Worm (Caenorhabditis elegans): ENCODE results near the gene srh-258.

srh-258 gene

DNA sequence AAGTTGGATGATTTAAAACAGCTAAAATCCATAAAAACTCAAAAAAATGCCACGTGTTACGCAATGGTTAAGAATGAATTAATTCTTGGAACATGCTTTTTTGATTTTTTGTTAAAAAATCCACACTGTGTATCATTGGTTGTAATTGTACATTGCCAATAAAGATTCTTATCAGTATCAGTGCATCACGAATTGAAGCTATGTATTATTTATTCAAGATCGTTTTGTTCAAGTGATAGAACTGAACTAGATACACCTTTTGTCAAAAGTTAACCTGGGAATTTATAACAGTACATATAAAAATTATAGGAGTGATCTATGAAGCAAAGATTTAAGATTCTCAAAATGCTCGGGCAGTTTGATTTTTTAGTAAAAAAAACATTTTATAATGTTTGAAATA, 29.7 kb downstream of the srh-258 start:
- TF ChIP-seq ref-1 (GFP tag; conservative IDR thresholded peaks at IDR 0.05) (no peak), T22C8.4 (GFP tag; IDR thresholded peaks at IDR 0.05) (no peak), ztf-29 (GFP tag; IDR thresholded peaks at IDR 0.05) (no peak), klf-2 (GFP tag; conservative IDR thresholded peaks at IDR 0.05) (no peak), flt-1 (GFP tag; IDR thresholded peaks at IDR 0.05) (no peak), tab-1 (GFP tag; IDR thresholded peaks at IDR 0.05) (no peak), ztf-23 (GFP tag; IDR thresholded peaks at IDR 0.05) (no peak), cog-1 (tag; optimal IDR thresholded peaks at IDR 0.05) (no peak), med-1 (GFP tag; optimal IDR thresholded peaks at IDR 0.05; ENCODE audit: insufficient read depth) (no peak)

- no peak for TF ChIP-seq ref-1 (GFP tag; conservative IDR thresholded peaks at IDR 0.05)
- TF ChIP-seq ztf-29 (GFP tag; IDR thresholded peaks at IDR 0.05) = no peak
- no peak for TF ChIP-seq flt-1 (GFP tag; IDR thresholded peaks at IDR 0.05)
- no peak for TF ChIP-seq T22C8.4 (GFP tag; IDR thresholded peaks at IDR 0.05)
- no peak for TF ChIP-seq med-1 (GFP tag; optimal IDR thresholded peaks at IDR 0.05; ENCODE audit: insufficient read depth)
- TF ChIP-seq tab-1 (GFP tag; IDR thresholded peaks at IDR 0.05) = no peak
- TF ChIP-seq ztf-23 (GFP tag; IDR thresholded peaks at IDR 0.05) = no peak
- TF ChIP-seq cog-1 (tag; optimal IDR thresholded peaks at IDR 0.05) = no peak
- TF ChIP-seq klf-2 (GFP tag; conservative IDR thresholded peaks at IDR 0.05) = no peak
These were observed 31.2 kb downstream of the srh-258 start for ce11 chrV:15436133-15436532.

ce11 chrV:15442384-15442783, 37.4 kb downstream of the srh-258 start:
- TF ChIP-seq med-1 (GFP tag; optimal IDR thresholded peaks at IDR 0.05; ENCODE audit: insufficient read depth) = no peak
- no peak for TF ChIP-seq tab-1 (GFP tag; IDR thresholded peaks at IDR 0.05)
- no peak for TF ChIP-seq flt-1 (GFP tag; IDR thresholded peaks at IDR 0.05)
- no peak for TF ChIP-seq cog-1 (tag; optimal IDR thresholded peaks at IDR 0.05)
- no peak for TF ChIP-seq ref-1 (GFP tag; conservative IDR thresholded peaks at IDR 0.05)
- TF ChIP-seq ztf-23 (GFP tag; IDR thresholded peaks at IDR 0.05) = no peak

DNA sequence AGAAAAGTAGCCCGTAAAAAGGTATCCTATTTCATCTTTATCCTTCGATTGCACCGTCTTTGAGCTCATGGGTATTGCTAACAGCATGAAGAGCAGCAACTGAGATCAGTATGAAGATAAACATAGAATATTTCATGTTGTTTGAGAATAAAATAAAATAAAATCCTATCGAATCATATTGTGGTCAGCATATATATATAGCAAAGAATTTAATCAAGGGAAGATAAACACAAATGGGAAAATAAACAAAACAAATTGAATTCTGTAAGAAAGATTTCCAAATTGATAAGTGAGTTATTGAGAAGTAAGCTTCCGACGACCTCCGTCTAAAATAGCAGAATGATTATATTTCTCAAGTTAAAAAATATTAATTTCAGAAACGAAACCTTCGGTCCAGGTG, 38.7 kb downstream of the srh-258 start, which contains the start of gene T26H5.10:
Gene T26H5.10, minus strand, starts transcription at position 101 of the 400 bp plus-strand sequence.
- TF ChIP-seq cog-1 (tag; optimal IDR thresholded peaks at IDR 0.05) = no peak
- no peak for TF ChIP-seq tab-1 (GFP tag; IDR thresholded peaks at IDR 0.05)
- TF ChIP-seq T22C8.4 (GFP tag; IDR thresholded peaks at IDR 0.05) = no peak
- no peak for TF ChIP-seq klf-2 (GFP tag; conservative IDR thresholded peaks at IDR 0.05)
- no peak for TF ChIP-seq flt-1 (GFP tag; IDR thresholded peaks at IDR 0.05)
- TF ChIP-seq med-1 (GFP tag; optimal IDR thresholded peaks at IDR 0.05; ENCODE audit: insufficient read depth) = no peak
- TF ChIP-seq ztf-23 (GFP tag; IDR thresholded peaks at IDR 0.05) = no peak
- TF ChIP-seq ztf-29 (GFP tag; IDR thresholded peaks at IDR 0.05) = no peak
- no peak for TF ChIP-seq ref-1 (GFP tag; conservative IDR thresholded peaks at IDR 0.05)

- TF ChIP-seq ztf-29 (GFP tag; IDR thresholded peaks at IDR 0.05) = no peak
- no peak for TF ChIP-seq klf-2 (GFP tag; conservative IDR thresholded peaks at IDR 0.05)
- TF ChIP-seq med-1 (GFP tag; optimal IDR thresholded peaks at IDR 0.05; ENCODE audit: insufficient read depth) = no peak
- no peak for TF ChIP-seq ref-1 (GFP tag; conservative IDR thresholded peaks at IDR 0.05)
- no peak for TF ChIP-seq cog-1 (tag; optimal IDR thresholded peaks at IDR 0.05)
- no peak for TF ChIP-seq T22C8.4 (GFP tag; IDR thresholded peaks at IDR 0.05)
- no peak for TF ChIP-seq flt-1 (GFP tag; IDR thresholded peaks at IDR 0.05)
- no peak for TF ChIP-seq tab-1 (GFP tag; IDR thresholded peaks at IDR 0.05)
- TF ChIP-seq ztf-23 (GFP tag; IDR thresholded peaks at IDR 0.05) = no peak
These were observed 39.2 kb downstream of the srh-258 start, which contains the start of gene T26H5.11 for ce11 chrV:15444188-15444587. Gene T26H5.11, minus strand, starts transcription at chrV:15444288.

ce11 chrV:15444615-15445014, 39.7 kb downstream of the srh-258 start, which contains the start of gene T26H5.9:
Gene T26H5.9, plus strand, starts transcription at chrV:15444916.
- TF ChIP-seq T22C8.4 (GFP tag; IDR thresholded peaks at IDR 0.05) (no peak), tab-1 (GFP tag; IDR thresholded peaks at IDR 0.05) (no peak), med-1 (GFP tag; optimal IDR thresholded peaks at IDR 0.05; ENCODE audit: insufficient read depth) (no peak), ztf-23 (GFP tag; IDR thresholded peaks at IDR 0.05) (no peak), ref-1 (GFP tag; conservative IDR thresholded peaks at IDR 0.05) (no peak), cog-1 (tag; optimal IDR thresholded peaks at IDR 0.05) (no peak), klf-2 (GFP tag; conservative IDR thresholded peaks at IDR 0.05) (no peak), flt-1 (GFP tag; IDR thresholded peaks at IDR 0.05) (no peak), ztf-29 (GFP tag; IDR thresholded peaks at IDR 0.05) (no peak)

DNA sequence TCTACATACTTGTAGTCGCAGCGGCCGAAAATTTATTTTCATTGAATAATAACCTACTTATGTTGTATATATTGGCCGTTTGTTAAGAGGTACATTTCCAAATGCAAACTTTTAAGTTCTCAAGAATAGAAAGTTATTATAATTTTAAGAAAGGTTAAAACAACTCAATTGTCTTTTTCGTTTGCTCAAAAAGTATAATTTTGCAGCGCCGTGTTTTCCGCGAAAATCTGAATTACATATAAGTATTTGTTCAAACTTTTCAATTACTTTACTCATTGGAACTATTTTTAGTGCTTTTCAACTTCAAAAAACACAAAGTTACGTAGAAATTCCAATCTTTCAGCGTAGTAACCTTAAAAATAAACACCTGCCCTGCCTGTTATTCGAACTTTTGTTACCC, 40.5 kb downstream of the srh-258 start, which contains the start of gene srh-239:
Gene srh-239, plus strand, starts transcription at position 301 of the 400 bp plus-strand sequence.
- no peak for TF ChIP-seq klf-2 (GFP tag; conservative IDR thresholded peaks at IDR 0.05)
- no peak for TF ChIP-seq cog-1 (tag; optimal IDR thresholded peaks at IDR 0.05)
- no peak for TF ChIP-seq T22C8.4 (GFP tag; IDR thresholded peaks at IDR 0.05)
- no peak for TF ChIP-seq ztf-29 (GFP tag; IDR thresholded peaks at IDR 0.05)
- TF ChIP-seq ref-1 (GFP tag; conservative IDR thresholded peaks at IDR 0.05) = no peak
- no peak for TF ChIP-seq ztf-23 (GFP tag; IDR thresholded peaks at IDR 0.05)
- no peak for TF ChIP-seq tab-1 (GFP tag; IDR thresholded peaks at IDR 0.05)
- TF ChIP-seq med-1 (GFP tag; optimal IDR thresholded peaks at IDR 0.05; ENCODE audit: insufficient read depth) = no peak
- TF ChIP-seq flt-1 (GFP tag; IDR thresholded peaks at IDR 0.05) = no peak

ce11 chrV:15448408-15448807, 43.4 kb downstream of the srh-258 start, which contains the start of gene T26H5.4:
Gene T26H5.4, minus strand, starts transcription at chrV:15448701.
- TF ChIP-seq ztf-29 (GFP tag; IDR thresholded peaks at IDR 0.05) = no peak
- TF ChIP-seq med-1 (GFP tag; optimal IDR thresholded peaks at IDR 0.05; ENCODE audit: insufficient read depth) = no peak
- no peak for TF ChIP-seq flt-1 (GFP tag; IDR thresholded peaks at IDR 0.05)

DNA sequence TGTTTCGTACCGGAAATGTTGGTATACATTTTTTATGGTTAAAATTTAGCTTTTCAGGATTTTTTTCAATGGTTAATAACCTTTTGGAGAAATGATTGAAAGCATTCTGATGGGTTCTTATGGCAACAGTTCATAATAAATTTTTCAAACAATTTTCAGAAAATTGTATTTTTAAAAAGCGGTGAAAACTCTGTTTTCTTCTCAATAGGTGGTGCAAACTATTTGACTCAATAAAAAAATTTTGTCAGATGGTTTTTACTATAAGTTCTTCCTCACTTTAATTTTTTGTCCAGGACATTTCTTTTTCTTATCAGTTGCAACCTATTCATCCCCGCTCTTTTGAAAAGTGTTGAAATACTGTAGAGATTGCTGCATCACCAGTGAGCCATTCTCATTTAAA, 43.9 kb downstream of the srh-258 start, which contains the start of gene T26H5.14:
Gene T26H5.14, plus strand, starts transcription at position 301 of the 400 bp plus-strand sequence.
- TF ChIP-seq med-1 (GFP tag; optimal IDR thresholded peaks at IDR 0.05; ENCODE audit: insufficient read depth) = no peak
- no peak for TF ChIP-seq T22C8.4 (GFP tag; IDR thresholded peaks at IDR 0.05)
- TF ChIP-seq ztf-23 (GFP tag; IDR thresholded peaks at IDR 0.05) = no peak
- no peak for TF ChIP-seq klf-2 (GFP tag; conservative IDR thresholded peaks at IDR 0.05)
- TF ChIP-seq ref-1 (GFP tag; conservative IDR thresholded peaks at IDR 0.05) = no peak
- no peak for TF ChIP-seq cog-1 (tag; optimal IDR thresholded peaks at IDR 0.05)
- no peak for TF ChIP-seq tab-1 (GFP tag; IDR thresholded peaks at IDR 0.05)
- no peak for TF ChIP-seq ztf-29 (GFP tag; IDR thresholded peaks at IDR 0.05)
- no peak for TF ChIP-seq flt-1 (GFP tag; IDR thresholded peaks at IDR 0.05)

- TF ChIP-seq ztf-29 (GFP tag; IDR thresholded peaks at IDR 0.05) = no peak
- no peak for TF ChIP-seq cog-1 (tag; optimal IDR thresholded peaks at IDR 0.05)
- no peak for TF ChIP-seq T22C8.4 (GFP tag; IDR thresholded peaks at IDR 0.05)
- no peak for TF ChIP-seq ztf-23 (GFP tag; IDR thresholded peaks at IDR 0.05)
- no peak for TF ChIP-seq med-1 (GFP tag; optimal IDR thresholded peaks at IDR 0.05; ENCODE audit: insufficient read depth)
- no peak for TF ChIP-seq tab-1 (GFP tag; IDR thresholded peaks at IDR 0.05)
- TF ChIP-seq flt-1 (GFP tag; IDR thresholded peaks at IDR 0.05) = no peak
- TF ChIP-seq ref-1 (GFP tag; conservative IDR thresholded peaks at IDR 0.05) = no peak
- TF ChIP-seq klf-2 (GFP tag; conservative IDR thresholded peaks at IDR 0.05) = no peak
These were observed 46.5 kb downstream of the srh-258 start, which contains the start of gene srw-33 for ce11 chrV:15451421-15451820. Gene srw-33, minus strand, starts transcription at chrV:15451521.
